Worm (Caenorhabditis elegans): ENCODE data around the gene drl-1.

ce11 chrIV:364983-365382 lies 40.1 kb downstream of the drl-1 start:
- TF ChIP-seq unc-62 (GFP tag; optimal IDR thresholded peaks at IDR 0.05) (no peak), unc-120 (tag; optimal IDR thresholded peaks at IDR 0.05; ENCODE audit: poor library complexity, severe bottlenecking) (no peak), lin-32 (GFP tag; optimal IDR thresholded peaks at IDR 0.05) (no peak), pha-4 (tag; optimal IDR thresholded peaks at IDR 0.05) (no peak)

Data from whole organism, mixed stage, embryonic.